Worm (Caenorhabditis elegans) whole organism, L3 larva: ENCODE data around the gene ncs-1.
A peak's percentile ranks its signal among the peaks of the same experiment; 100 is the strongest.

Source experiments
- aly-2 ChIP-seq: fragments of 150-350 bp; optimal IDR thresholded peaks from 2 replicates; lab custom pipeline; 2014; ENCODE audit warnings: missing biosample characterization, missing genetic modification characterization
- elt-3 ChIP-seq, 3 experiments: fragments of 150-350 bp in 1 of 3; sonication (generic microtip) in 2 of 3; optimal IDR thresholded peaks; 2 replicates in 2 of 3; 4 replicates in 1 of 3; lab custom pipeline; 2014 to 2017; ENCODE audit warnings: missing biosample characterization in 3 of 3, missing genetic modification characterization in 3 of 3
- lsy-12 ChIP-seq: sonication (generic microtip); optimal IDR thresholded peaks from 2 replicates; lab custom pipeline; 2016; ENCODE audit warnings: mild to moderate bottlenecking, missing genetic modification characterization, missing compliant biosample characterization
- mdl-1 ChIP-seq: fragments of 150-350 bp; optimal IDR thresholded peaks from 2 replicates; lab custom pipeline; 2014; ENCODE audit warnings: missing biosample characterization, missing genetic modification characterization
- nfya-1 ChIP-seq: sonication (generic microtip); optimal IDR thresholded peaks from 2 replicates; lab custom pipeline; 2017; ENCODE audit warnings: missing genetic modification characterization, mild to moderate bottlenecking, missing compliant biosample characterization, antibody characterized with exemption, moderate library complexity; ENCODE audit not compliant: insufficient read depth
- nhr-12 ChIP-seq: fragments of 150-350 bp; optimal IDR thresholded peaks from 2 replicates; lab custom pipeline; 2014; ENCODE audit warnings: missing biosample characterization, missing genetic modification characterization
- nhr-237 ChIP-seq: fragments of 150-350 bp; optimal IDR thresholded peaks from 2 replicates; lab custom pipeline; 2014; ENCODE audit warnings: missing biosample characterization, missing genetic modification characterization
- nhr-77 ChIP-seq: fragments of 150-350 bp; optimal IDR thresholded peaks from 2 replicates; lab custom pipeline; 2014; ENCODE audit warnings: missing biosample characterization, missing genetic modification characterization
- unc-62 ChIP-seq: fragments of 150-350 bp; sonication (generic microtip); optimal IDR thresholded peaks from 4 replicates; lab custom pipeline; 2014; ENCODE audit warnings: missing biosample characterization, missing genetic modification reagents, missing genetic modification characterization
- zag-1 ChIP-seq: fragments of 150-350 bp; optimal IDR thresholded peaks from 2 replicates; lab custom pipeline; 2014; ENCODE audit warnings: missing biosample characterization, missing genetic modification characterization
- ztf-11 ChIP-seq: fragments of 150-350 bp; optimal IDR thresholded peaks from 2 replicates; lab custom pipeline; 2014; ENCODE audit warnings: missing biosample characterization, missing genetic modification characterization

DNA sequence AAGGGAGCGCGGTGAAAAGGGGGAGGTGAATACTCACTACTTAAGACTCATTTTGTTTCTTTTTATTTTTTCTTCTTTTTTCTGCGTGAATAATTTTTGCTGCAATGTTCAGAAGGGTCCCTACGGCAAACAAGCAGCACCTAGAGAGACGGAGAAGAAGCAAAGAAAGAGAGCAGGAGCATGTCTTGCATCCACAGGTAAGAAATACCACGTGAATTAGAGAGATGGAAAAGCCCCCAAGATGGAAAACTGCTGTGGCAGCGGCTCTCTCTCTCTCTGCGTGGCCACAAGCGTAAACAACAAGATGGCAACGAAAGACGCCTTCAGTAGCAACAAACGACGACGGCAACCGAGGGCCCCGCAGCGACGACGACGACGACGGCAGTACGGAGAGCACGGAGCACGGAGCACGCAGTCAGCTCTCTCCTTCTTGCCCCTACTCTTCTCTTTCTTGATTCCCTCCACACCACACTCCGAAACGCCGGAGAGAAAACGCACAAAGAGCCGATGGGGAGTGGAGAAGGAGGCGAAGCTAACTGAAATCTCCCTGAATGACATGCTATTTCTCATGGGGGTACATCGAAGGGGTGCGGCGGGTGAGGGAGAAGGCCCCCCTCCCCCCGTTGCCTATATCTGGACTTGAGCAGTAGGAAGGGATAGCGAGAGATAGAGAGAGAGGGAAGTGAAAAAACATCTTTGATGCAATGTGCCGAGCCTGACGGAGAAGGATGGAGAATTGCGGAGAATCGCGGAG, 29.8 kb upstream of the ncs-1 start:
- peak; percentile 62 for TF ChIP-seq nfya-1 (tag; lab: Kevin White, UChicago)
- no peak for TF ChIP-seq unc-62
- TF ChIP-seq mdl-1 (tag; lab: Kevin White, UChicago), result peak; percentile 49
- TF ChIP-seq aly-2, result no peak
- no peak for TF ChIP-seq lsy-12 (tag; lab: Kevin White, UChicago)
- no peak for TF ChIP-seq nhr-237 (tag; lab: Kevin White, UChicago)
- TF ChIP-seq nhr-77 (tag; lab: Kevin White, UChicago), result no peak
- no peak for TF ChIP-seq ztf-11
- TF ChIP-seq elt-3 (tag; optimal IDR thresholded peaks at IDR 0.05; lab: Kevin White, UChicago), result no peak
- TF ChIP-seq zag-1, result peak; percentile 3
- no peak for TF ChIP-seq nhr-12 (tag; lab: Kevin White, UChicago)
